Fruit fly (Drosophila melanogaster) Kc167 (cell line): Measurements from ENCODE around the gene Arp10.

Source experiments
- h ChIP-seq: fragments of >200 bp; optimal IDR thresholded peaks from 3 replicates; lab custom pipeline; 2018; ENCODE audit warnings: missing external identifiers
- insv ChIP-seq: fragments of >200 bp; optimal IDR thresholded peaks from 3 replicates; lab custom pipeline; 2018; ENCODE audit warnings: missing external identifiers

- TF ChIP-seq h (lab: Kevin White, UChicago) (no peak), insv (lab: Kevin White, UChicago) (no peak)
Observed at dm6 chrX:19663196-19663858, 17.4 kb upstream of the Arp10 start.
